Fruit fly (Drosophila melanogaster) whole organism, prepupa: Measurements from ENCODE around the gene CG3703.

Experiments
- Blimp-1 ChIP-seq: fragments of 200-800 bp; sonication (Bioruptor generic); optimal IDR thresholded peaks from 3 replicates; lab custom pipeline; 2017; ENCODE audit warnings: missing biosample characterization, missing genetic modification characterization, mild to moderate bottlenecking, moderate library complexity, missing genetic modification reagents
- CG15336 ChIP-seq: fragments of 200-800 bp; sonication (Bioruptor generic); IDR thresholded peaks from 2 replicates; pipeline ENCODE4 v1.3.6; 2022; ENCODE audit warnings: missing biosample characterization, missing genetic modification characterization
- CG1621 ChIP-seq: fragments of 200-800 bp; sonication (Bioruptor generic); optimal IDR thresholded peaks from 3 replicates; lab custom pipeline; 2018; ENCODE audit warnings: missing biosample characterization, mild to moderate bottlenecking, missing genetic modification characterization
- CG16779 ChIP-seq: fragments of 200-800 bp; sonication (Bioruptor generic); optimal IDR thresholded peaks from 3 replicates; lab custom pipeline; 2017; ENCODE audit warnings: missing biosample characterization, mild to moderate bottlenecking, missing genetic modification characterization
- CG3032 ChIP-seq: fragments of 200-800 bp; optimal IDR thresholded peaks from 2 replicates; lab custom pipeline; 2019; ENCODE audit warnings: missing biosample characterization, mild to moderate bottlenecking, missing genetic modification characterization, moderate library complexity
- CG31627 ChIP-seq: fragments of 200-800 bp; sonication (Bioruptor generic); optimal IDR thresholded peaks from 3 replicates; lab custom pipeline; 2016; ENCODE audit warnings: missing biosample characterization, missing genetic modification characterization
- CG32006 ChIP-seq: fragments of 200-800 bp; sonication (Bioruptor generic); optimal IDR thresholded peaks from 3 replicates; lab custom pipeline; 2017; ENCODE audit warnings: missing biosample characterization, mild to moderate bottlenecking, missing genetic modification characterization
- CG4318 ChIP-seq: fragments of 200-800 bp; sonication (Bioruptor generic); optimal IDR thresholded peaks from 3 replicates; lab custom pipeline; 2017; ENCODE audit warnings: missing biosample characterization, mild to moderate bottlenecking, missing genetic modification characterization
- CG6276 ChIP-seq: fragments of 200-800 bp; sonication (Bioruptor generic); optimal IDR thresholded peaks from 2 replicates; lab custom pipeline; 2017; ENCODE audit warnings: missing biosample characterization, mild to moderate bottlenecking, missing genetic modification characterization
- CG6808 ChIP-seq: fragments of 200-800 bp; sonication (Bioruptor generic); optimal IDR thresholded peaks from 3 replicates; lab custom pipeline; 2017; ENCODE audit warnings: missing biosample characterization, missing genetic modification characterization, mild to moderate bottlenecking, moderate library complexity, missing genetic modification reagents
- CG6854 ChIP-seq: fragments of 200-800 bp; sonication (Bioruptor generic); optimal IDR thresholded peaks from 2 replicates; lab custom pipeline; 2017; ENCODE audit warnings: missing biosample characterization, mild to moderate bottlenecking, missing genetic modification characterization
- CG7368 ChIP-seq: fragments of 200-800 bp; sonication (Bioruptor generic); optimal IDR thresholded peaks from 3 replicates; lab custom pipeline; 2016; ENCODE audit warnings: missing biosample characterization, missing genetic modification characterization
- CG8319 ChIP-seq: fragments of 200-800 bp; sonication (Bioruptor generic); optimal IDR thresholded peaks from 3 replicates; lab custom pipeline; 2016; ENCODE audit warnings: missing biosample characterization, missing genetic modification characterization
- CG8632 ChIP-seq: fragments of 200-800 bp; sonication (Bioruptor generic); optimal IDR thresholded peaks from 3 replicates; lab custom pipeline; 2016; ENCODE audit warnings: missing biosample characterization, missing genetic modification characterization
- CG9139 ChIP-seq: fragments of 200-800 bp; sonication (Bioruptor generic); optimal IDR thresholded peaks from 3 replicates; lab custom pipeline; 2017; ENCODE audit warnings: missing biosample characterization, mild to moderate bottlenecking, missing genetic modification characterization
- Eip75B ChIP-seq: fragments of 200-800 bp; sonication (Bioruptor generic); optimal IDR thresholded peaks from 3 replicates; lab custom pipeline; 2016; ENCODE audit warnings: missing biosample characterization, missing genetic modification characterization
- Eip78C ChIP-seq: fragments of 200-800 bp; sonication (Bioruptor generic); peaks from one replicate; lab custom pipeline; 2016; ENCODE audit warnings: missing biosample characterization, missing genetic modification characterization
- Eip93F ChIP-seq: fragments of 200-800 bp; sonication (Bioruptor generic); optimal IDR thresholded peaks from 2 replicates; lab custom pipeline; 2016; ENCODE audit warnings: missing biosample characterization, mild to moderate bottlenecking, missing genetic modification characterization
- Ets21C ChIP-seq: fragments of 200-800 bp; sonication (Bioruptor generic); optimal IDR thresholded peaks from 3 replicates; lab custom pipeline; 2016; ENCODE audit warnings: missing biosample characterization, missing genetic modification characterization
- Ets96B ChIP-seq: fragments of 200-800 bp; optimal IDR thresholded peaks from 2 replicates; lab custom pipeline; 2019; ENCODE audit warnings: missing biosample characterization, mild to moderate bottlenecking, missing genetic modification characterization, moderate library complexity
- Hr38 ChIP-seq: sonication (Bioruptor generic); optimal IDR thresholded peaks from 2 replicates; lab custom pipeline; 2016; ENCODE audit warnings: missing biosample characterization, missing genetic modification characterization
- Hr39 ChIP-seq: fragments of 200-800 bp; sonication (Bioruptor generic); optimal IDR thresholded peaks from 2 replicates; lab custom pipeline; 2016; ENCODE audit warnings: missing biosample characterization, missing genetic modification characterization
- Lpt ChIP-seq: fragments of 200-800 bp; sonication (Bioruptor generic); optimal IDR thresholded peaks from 3 replicates; lab custom pipeline; 2016; ENCODE audit warnings: missing biosample characterization, missing genetic modification characterization
- Met ChIP-seq: fragments of 200-800 bp; sonication (Bioruptor generic); optimal IDR thresholded peaks from 3 replicates; lab custom pipeline; 2016; ENCODE audit warnings: missing biosample characterization, missing genetic modification characterization
- Smox ChIP-seq: fragments of 200-800 bp; sonication (Bioruptor generic); optimal IDR thresholded peaks from 3 replicates; lab custom pipeline; 2016; ENCODE audit warnings: missing biosample characterization, missing genetic modification characterization
- achi ChIP-seq: fragments of 200-800 bp; sonication (Bioruptor generic); optimal IDR thresholded peaks from 3 replicates; lab custom pipeline; 2016; ENCODE audit warnings: missing biosample characterization, missing genetic modification characterization
- acj6 ChIP-seq: fragments of 200-800 bp; sonication (Bioruptor generic); optimal IDR thresholded peaks from 3 replicates; lab custom pipeline; 2016; ENCODE audit warnings: missing biosample characterization, missing genetic modification characterization
- cyc ChIP-seq: fragments of 200-800 bp; sonication (Bioruptor generic); optimal IDR thresholded peaks from 3 replicates; lab custom pipeline; 2016; ENCODE audit warnings: missing biosample characterization, missing genetic modification characterization
- fd59A ChIP-seq: fragments of 200-800 bp; sonication (Bioruptor generic); optimal IDR thresholded peaks from 2 replicates; lab custom pipeline; 2017; ENCODE audit warnings: missing biosample characterization, mild to moderate bottlenecking, missing genetic modification characterization, missing genetic modification reagents
- fd85E ChIP-seq: fragments of 200-800 bp; sonication (Bioruptor generic); optimal IDR thresholded peaks from 3 replicates; lab custom pipeline; 2016; ENCODE audit warnings: missing biosample characterization, missing genetic modification characterization
- fkh ChIP-seq: fragments of 200-800 bp; sonication (Bioruptor generic); optimal IDR thresholded peaks from 3 replicates; lab custom pipeline; 2017; ENCODE audit warnings: missing biosample characterization, mild to moderate bottlenecking, missing genetic modification characterization, moderate library complexity
- lz ChIP-seq: fragments of 200-800 bp; sonication (Bioruptor generic); optimal IDR thresholded peaks from 3 replicates; lab custom pipeline; 2016; ENCODE audit warnings: missing biosample characterization, missing genetic modification characterization
- salr ChIP-seq, 2 experiments: fragments of 200-800 bp; sonication (Bioruptor generic); optimal IDR thresholded peaks; 3 replicates each; lab custom pipeline; 2016 to 2018; ENCODE audit warnings: missing biosample characterization in 2 of 2, missing genetic modification characterization in 2 of 2, mild to moderate bottlenecking in 1 of 2
- topi ChIP-seq: fragments of 200-800 bp; sonication (Bioruptor generic); optimal IDR thresholded peaks from 3 replicates; lab custom pipeline; 2016; ENCODE audit warnings: missing biosample characterization, missing genetic modification characterization

Gene CG3703

DNA sequence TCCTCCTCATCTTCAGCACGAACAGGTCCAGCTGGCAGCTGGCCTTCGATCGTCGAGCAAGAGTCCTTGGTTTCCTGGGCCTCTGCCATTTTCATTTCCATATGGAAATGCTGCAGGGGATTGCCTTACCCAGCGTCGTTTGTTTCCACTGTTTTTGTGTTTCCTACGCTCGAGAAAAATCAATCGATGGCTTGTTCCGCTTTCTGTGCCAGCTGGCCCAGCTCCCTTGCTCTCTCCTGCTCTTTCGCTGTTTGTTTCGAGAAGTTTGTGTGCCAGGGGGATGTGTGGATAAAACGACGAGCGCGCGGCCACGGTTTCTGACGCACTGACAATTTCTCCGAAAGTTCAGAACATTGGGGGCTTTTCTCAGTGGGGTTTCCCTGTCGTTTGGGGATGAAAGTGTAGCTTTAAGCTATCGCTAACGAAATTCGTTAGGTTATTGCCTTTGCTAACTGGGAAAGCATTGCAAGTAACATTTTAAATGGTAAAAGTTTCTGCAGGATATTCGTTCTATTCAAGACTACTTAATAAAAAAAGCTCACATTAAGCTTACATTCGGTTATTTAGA, at the start of gene CG3703:
Gene CG3703 (minus strand): TSS at position 328 of the 568 bp plus-strand sequence.
- TF ChIP-seq Eip93F (GFP tag; lab: Kevin White, UChicago): no peak
- TF ChIP-seq achi (GFP tag; lab: Kevin White, UChicago): no peak
- peak; percentile 9 for TF ChIP-seq Eip78C (GFP tag; lab: Kevin White, UChicago)
- no peak for TF ChIP-seq CG15336 (GFP tag; lab: Robert Waterston, UW)

DNA sequence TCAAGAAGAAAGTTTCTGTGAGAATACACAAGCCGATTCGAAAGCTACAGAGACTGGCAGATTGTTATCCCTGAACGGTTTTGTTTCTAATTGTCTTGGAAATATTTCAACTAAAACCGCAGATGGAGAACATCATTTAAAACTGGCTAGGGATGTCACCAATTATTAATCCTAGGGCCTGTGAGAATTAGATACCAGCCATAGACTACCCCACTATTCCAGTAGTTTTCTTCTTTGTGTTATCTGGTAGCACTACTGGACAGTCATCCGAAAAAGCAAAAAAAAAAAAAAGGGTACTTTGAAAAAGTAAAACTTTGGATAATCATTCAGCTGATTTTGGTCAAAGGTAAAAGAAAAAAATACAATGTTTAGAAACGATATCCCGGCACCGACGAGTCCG, 44.6 kb upstream of the CG3703 start, which contains the start of gene CG18823:
Gene CG18823 (plus strand): TSS at position 301 of the 400 bp plus-strand sequence.
- TF ChIP-seq CG1621 (tag; lab: Kevin White, UChicago) (no peak), CG8319 (GFP tag; lab: Kevin White, UChicago) (no peak), CG4318 (GFP tag; lab: Kevin White, UChicago) (no peak)

DNA sequence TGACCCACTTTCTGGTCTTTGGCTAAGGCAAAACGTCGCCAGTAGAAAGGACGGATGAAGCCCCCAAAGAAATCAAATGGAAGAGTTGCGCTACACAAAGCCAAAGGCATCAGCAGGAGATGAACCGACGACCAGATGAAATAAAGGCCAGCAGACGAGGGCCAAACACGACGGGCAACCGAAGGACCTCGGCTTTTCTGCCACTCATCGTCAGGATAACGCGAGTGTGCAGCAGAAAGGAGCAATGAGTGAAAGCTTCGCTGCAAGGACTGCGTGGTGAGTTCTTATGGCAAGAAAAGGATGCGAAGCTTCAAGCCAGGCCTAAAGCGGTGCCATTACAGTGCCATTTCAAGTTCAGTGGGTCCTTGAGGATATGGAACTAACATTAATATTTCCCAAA, 40.3 kb upstream of the CG3703 start:
- TF ChIP-seq CG7368 (GFP tag; lab: Kevin White, UChicago) (no peak), CG6276 (no peak), CG9139 (GFP tag; lab: Kevin White, UChicago) (no peak), Blimp-1 (no peak), CG32006 (GFP tag; lab: Kevin White, UChicago) (no peak), Ets21C (GFP tag; lab: Kevin White, UChicago) (no peak), Hr38 (GFP tag; lab: Kevin White, UChicago) (no peak), cyc (GFP tag; lab: Kevin White, UChicago) (no peak), acj6 (GFP tag; lab: Kevin White, UChicago) (no peak), Met (GFP tag; lab: Kevin White, UChicago) (no peak), achi (GFP tag; lab: Kevin White, UChicago) (no peak), Smox (GFP tag; lab: Kevin White, UChicago) (no peak), fkh (GFP tag; lab: Kevin White, UChicago) (no peak), CG8632 (GFP tag; lab: Kevin White, UChicago) (no peak), salr (GFP tag; optimal IDR thresholded peaks at IDR 0.05; lab: Kevin White, UChicago) (no peak), Lpt (GFP tag; lab: Kevin White, UChicago) (no peak), CG6808 (no peak)

DNA sequence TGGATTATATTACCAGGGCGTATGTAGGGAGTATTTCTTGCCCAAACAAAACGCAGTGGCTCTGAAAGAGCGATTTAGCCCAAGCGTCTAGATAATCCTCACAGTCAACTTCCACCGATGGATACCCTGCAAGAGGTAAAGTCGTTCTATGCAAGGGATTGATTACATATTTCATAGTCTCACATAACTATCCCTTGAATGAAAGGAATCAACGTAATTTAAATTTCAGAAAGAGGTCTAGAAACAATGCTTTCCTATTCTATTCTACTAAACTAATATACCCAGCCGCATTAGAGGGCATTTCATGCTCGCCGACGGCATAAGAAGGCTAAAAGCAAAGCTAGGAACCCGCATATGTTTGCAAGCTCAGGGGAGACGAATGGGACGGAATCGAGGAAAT, 21.2 kb upstream of the CG3703 start:
- no peak for TF ChIP-seq CG32006 (GFP tag; lab: Kevin White, UChicago)
- peak; percentile 21 for TF ChIP-seq Eip78C (GFP tag; lab: Kevin White, UChicago)
- no peak for TF ChIP-seq topi (GFP tag; lab: Kevin White, UChicago)

DNA sequence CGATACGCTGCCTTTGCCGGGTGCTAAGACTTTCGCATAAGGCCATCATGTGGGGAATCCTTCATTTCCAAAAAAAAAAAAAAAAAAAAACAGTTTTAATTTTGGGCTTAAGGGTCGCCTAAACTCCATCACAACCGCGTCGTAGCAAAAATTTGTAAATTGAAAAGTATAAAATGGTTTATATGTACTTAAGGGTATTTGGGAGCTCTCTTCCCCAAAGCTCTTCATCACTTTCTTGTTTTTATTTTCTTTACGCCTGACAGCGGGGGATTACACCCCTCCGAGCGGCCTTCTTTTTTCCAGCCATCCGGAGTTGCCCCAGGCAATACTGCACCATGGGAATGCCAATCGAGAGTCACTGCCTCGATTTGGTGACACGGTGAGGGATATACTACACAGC, 18.4 kb upstream of the CG3703 start:
- TF ChIP-seq achi (GFP tag; lab: Kevin White, UChicago) (no peak), Ets96B (tag; lab: Kevin White, UChicago) (no peak), CG3032 (tag; lab: Kevin White, UChicago) (no peak), topi (GFP tag; lab: Kevin White, UChicago) (peak; percentile 8), acj6 (GFP tag; lab: Kevin White, UChicago) (no peak), cyc (GFP tag; lab: Kevin White, UChicago) (peak; percentile 18), Ets21C (GFP tag; lab: Kevin White, UChicago) (no peak), CG1621 (tag; lab: Kevin White, UChicago) (no peak), lz (GFP tag; lab: Kevin White, UChicago) (no peak), fkh (GFP tag; lab: Kevin White, UChicago) (no peak), CG31627 (GFP tag; lab: Kevin White, UChicago) (peak; percentile 23), Blimp-1 (no peak), Met (GFP tag; lab: Kevin White, UChicago) (peak; percentile 31), CG7368 (GFP tag; lab: Kevin White, UChicago) (no peak), Eip75B (GFP tag; lab: Kevin White, UChicago) (no peak), CG16779 (tag; lab: Kevin White, UChicago) (no peak), CG15336 (GFP tag; lab: Robert Waterston, UW) (no peak), fd59A (GFP tag; lab: Kevin White, UChicago) (no peak), Eip78C (GFP tag; lab: Kevin White, UChicago) (peak; percentile 31), CG9139 (GFP tag; lab: Kevin White, UChicago) (no peak), fd85E (GFP tag; lab: Kevin White, UChicago) (no peak), Eip93F (GFP tag; lab: Kevin White, UChicago) (no peak), Hr39 (peak; percentile 4), CG6854 (GFP tag; lab: Kevin White, UChicago) (no peak), CG4318 (GFP tag; lab: Kevin White, UChicago) (no peak)
